Fruit fly (Drosophila melanogaster) whole organism, wandering third instar larva: ENCODE data around the gene CG13920.

Source experiments
- Abd-B ChIP-seq: fragments of >200 bp; optimal IDR thresholded peaks from 2 replicates; lab custom pipeline; 2017; ENCODE audit warnings: missing biosample characterization, missing genetic modification characterization
- CG32264 ChIP-seq: fragments of 200-800 bp; sonication (Bioruptor generic); optimal IDR thresholded peaks from 2 replicates; lab custom pipeline; 2016; ENCODE audit warnings: missing biosample characterization, missing genetic modification characterization
- CG9705 ChIP-seq: fragments of 200-800 bp; sonication (Bioruptor generic); optimal IDR thresholded peaks from 2 replicates; lab custom pipeline; 2018; ENCODE audit warnings: missing biosample characterization, mild to moderate bottlenecking, missing genetic modification characterization
- Dfd ChIP-seq: fragments of >200 bp; optimal IDR thresholded peaks from 2 replicates; lab custom pipeline; 2017; ENCODE audit warnings: missing biosample characterization, missing genetic modification characterization
- Dif ChIP-seq: fragments of 200-275, 200-300 bp; sonication (Bioruptor generic); optimal IDR thresholded peaks from 2 replicates; lab custom pipeline; 2018; ENCODE audit warnings: missing biosample characterization, missing genetic modification characterization; ENCODE audit not compliant: partially characterized antibody
- GATAd ChIP-seq: sonication (Bioruptor generic); optimal IDR thresholded peaks from 2 replicates; lab custom pipeline; 2016; ENCODE audit warnings: missing biosample characterization, missing genetic modification characterization
- HLH106 ChIP-seq: fragments of 200-800 bp; optimal IDR thresholded peaks from 3 replicates; lab custom pipeline; 2019; ENCODE audit warnings: missing biosample characterization, mild to moderate bottlenecking, missing genetic modification characterization, moderate library complexity
- Hnf4 ChIP-seq: fragments of 200-800 bp; sonication (Bioruptor generic); optimal IDR thresholded peaks from 2 replicates; lab custom pipeline; 2016; ENCODE audit warnings: missing biosample characterization, mild to moderate bottlenecking, missing genetic modification characterization
- Hr78 ChIP-seq: fragments of >200 bp; optimal IDR thresholded peaks from 2 replicates; lab custom pipeline; 2017; ENCODE audit warnings: missing biosample characterization, missing genetic modification characterization
- Hr83 ChIP-seq: fragments of 200-300 bp; sonication (Bioruptor generic); optimal IDR thresholded peaks from 2 replicates; lab custom pipeline; 2016; ENCODE audit warnings: missing biosample characterization, mild to moderate bottlenecking, missing genetic modification characterization, moderate library complexity; ENCODE audit not compliant: poor library complexity, severe bottlenecking
- Mio ChIP-seq: sonication (Bioruptor generic); optimal IDR thresholded peaks from 2 replicates; lab custom pipeline; 2016; ENCODE audit warnings: missing biosample characterization, missing genetic modification characterization
- Myc ChIP-seq: fragments of >200 bp; optimal IDR thresholded peaks from 2 replicates; lab custom pipeline; 2017
- N ChIP-seq: fragments of >200 bp; optimal IDR thresholded peaks from 2 replicates; lab custom pipeline; 2018; ENCODE audit warnings: missing biosample characterization, missing external identifiers, missing genetic modification characterization
- Rel ChIP-seq, 2 experiments: fragments of 200-800 bp; sonication (Bioruptor generic) in 1 of 2; optimal IDR thresholded peaks; 2 replicates in 1 of 2; 3 replicates in 1 of 2; lab custom pipeline; 2016 to 2019; ENCODE audit warnings: mild to moderate bottlenecking in 2 of 2, missing biosample characterization in 2 of 2, missing genetic modification characterization in 2 of 2, moderate library complexity in 1 of 2
- Sp1 ChIP-seq: fragments of 200-800 bp; sonication (Bioruptor generic); optimal IDR thresholded peaks from 3 replicates; lab custom pipeline; 2019; ENCODE audit warnings: missing biosample characterization, mild to moderate bottlenecking, missing genetic modification characterization, moderate library complexity
- br ChIP-seq: fragments of 200-800 bp; sonication (Bioruptor generic); optimal IDR thresholded peaks from 2 replicates; lab custom pipeline; 2016; ENCODE audit warnings: missing biosample characterization, missing genetic modification characterization
- brk ChIP-seq: fragments of 200-800 bp; sonication (Bioruptor generic); optimal IDR thresholded peaks from 2 replicates; lab custom pipeline; 2016; ENCODE audit warnings: missing biosample characterization, mild to moderate bottlenecking, missing genetic modification characterization
- dl ChIP-seq, 2 experiments: fragments of 175-275, 200-275 bp in 1 of 2; fragments of 200-275 bp in 1 of 2; sonication (Bioruptor generic); optimal IDR thresholded peaks; lab custom pipeline; 2018; ENCODE audit warnings: mild to moderate bottlenecking in 2 of 2, missing biosample characterization in 2 of 2, missing genetic modification characterization in 2 of 2, moderate library complexity in 2 of 2; ENCODE audit not compliant: partially characterized antibody in 2 of 2, insufficient read depth in 1 of 2
- dmrt93B ChIP-seq: fragments of 200-800 bp; sonication (Bioruptor generic); optimal IDR thresholded peaks from 2 replicates; lab custom pipeline; 2018; ENCODE audit warnings: missing biosample characterization, mild to moderate bottlenecking, missing genetic modification characterization
- dsf ChIP-seq: sonication (Bioruptor generic); optimal IDR thresholded peaks from 2 replicates; lab custom pipeline; 2016; ENCODE audit warnings: missing biosample characterization, missing genetic modification characterization, borderline replicate concordance
- ey ChIP-seq: fragments of 200-800 bp; sonication (Bioruptor generic); optimal IDR thresholded peaks from 2 replicates; lab custom pipeline; 2016; ENCODE audit warnings: missing biosample characterization, missing genetic modification characterization
- foxo ChIP-seq, 2 experiments: fragments of 200-800 bp; sonication (Bioruptor generic); optimal IDR thresholded peaks; 2 replicates in 1 of 2; 3 replicates in 1 of 2; lab custom pipeline; 2016 to 2017; ENCODE audit warnings: missing biosample characterization in 2 of 2, missing genetic modification characterization in 2 of 2
- fru ChIP-seq: fragments of 200-800 bp; sonication (Bioruptor generic); optimal IDR thresholded peaks from 3 replicates; lab custom pipeline; 2016; ENCODE audit warnings: missing biosample characterization, mild to moderate bottlenecking, missing genetic modification characterization
- h ChIP-seq: fragments of 200-800 bp; sonication (Bioruptor generic); optimal IDR thresholded peaks from 3 replicates; lab custom pipeline; 2016; ENCODE audit warnings: missing biosample characterization, mild to moderate bottlenecking, missing genetic modification characterization
- jim ChIP-seq: fragments of 175-275, 200-325 bp; sonication (Bioruptor generic); optimal IDR thresholded peaks from 2 replicates; lab custom pipeline; 2016; ENCODE audit warnings: missing biosample characterization, mild to moderate bottlenecking, missing genetic modification characterization
- lola ChIP-seq: fragments of >200 bp; optimal IDR thresholded peaks from 2 replicates; lab custom pipeline; 2017; ENCODE audit warnings: missing biosample characterization, missing genetic modification characterization
- pan ChIP-seq: fragments of >200 bp; optimal IDR thresholded peaks from 2 replicates; lab custom pipeline; 2017
- psq ChIP-seq: fragments of 200-800 bp; sonication (Bioruptor generic); optimal IDR thresholded peaks from 3 replicates; lab custom pipeline; 2017; ENCODE audit warnings: missing biosample characterization, mild to moderate bottlenecking, missing genetic modification characterization, moderate library complexity
- rgr ChIP-seq: fragments of 200-800 bp; sonication (Bioruptor generic); optimal IDR thresholded peaks from 3 replicates; lab custom pipeline; 2016; ENCODE audit warnings: missing biosample characterization, mild to moderate bottlenecking, missing genetic modification characterization
- sage ChIP-seq: fragments of 200-800 bp; sonication (Bioruptor generic); optimal IDR thresholded peaks from 2 replicates; lab custom pipeline; 2016; ENCODE audit warnings: missing biosample characterization, mild to moderate bottlenecking, missing genetic modification characterization
- sv ChIP-seq: fragments of 200-800 bp; sonication (Bioruptor generic); optimal IDR thresholded peaks from 3 replicates; lab custom pipeline; 2016; ENCODE audit warnings: missing biosample characterization, missing genetic modification characterization
- tai ChIP-seq: sonication (Bioruptor generic); optimal IDR thresholded peaks from 2 replicates; lab custom pipeline; 2016; ENCODE audit warnings: missing biosample characterization, missing genetic modification characterization

The CG13920 gene

DNA sequence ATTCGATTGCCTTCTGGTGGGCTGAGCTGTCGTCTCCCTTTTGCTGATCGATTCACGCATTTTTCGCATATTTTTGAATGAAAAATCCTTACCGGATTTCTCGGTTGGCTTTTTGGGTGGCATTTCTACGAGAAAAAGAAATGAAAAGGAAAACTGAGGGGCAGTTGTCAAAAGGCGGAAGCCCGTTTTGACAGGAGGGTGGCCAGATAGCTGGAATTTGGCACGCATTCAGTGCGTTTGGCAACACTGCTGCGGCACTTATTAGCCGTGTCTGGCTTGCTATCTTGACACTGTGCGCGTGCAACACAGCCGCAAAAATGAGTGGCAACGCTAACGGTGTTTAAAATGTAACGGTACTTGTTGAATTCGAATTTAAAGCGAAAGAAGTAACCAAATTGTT lies 19.8 kb downstream of the CG13920 start, which contains the start of gene RpL23A (continued):
- no peak for TF ChIP-seq Dfd (GFP tag; lab: Kevin White, UChicago)
- peak; percentile 4 to 13 for TF ChIP-seq dl (GFP tag; optimal IDR thresholded peaks at IDR 0.05; lab: Kevin White, UChicago; ENCODE audit: insufficient read depth in 1 of 2, partially characterized antibody in 2 of 2)
- peak; percentile 80 for TF ChIP-seq Mio
- TF ChIP-seq br (GFP tag; lab: Kevin White, UChicago), result peak; percentile 93
- peak; percentile 89 for TF ChIP-seq Sp1
- TF ChIP-seq Dif, result peak; percentile 59
- peak; percentile 53 for TF ChIP-seq dsf (GFP tag; lab: Kevin White, UChicago)
- peak; percentile 95 for TF ChIP-seq sv (GFP tag; lab: Kevin White, UChicago)
- no peak for TF ChIP-seq brk
- TF ChIP-seq jim, result peak; percentile 64

DNA sequence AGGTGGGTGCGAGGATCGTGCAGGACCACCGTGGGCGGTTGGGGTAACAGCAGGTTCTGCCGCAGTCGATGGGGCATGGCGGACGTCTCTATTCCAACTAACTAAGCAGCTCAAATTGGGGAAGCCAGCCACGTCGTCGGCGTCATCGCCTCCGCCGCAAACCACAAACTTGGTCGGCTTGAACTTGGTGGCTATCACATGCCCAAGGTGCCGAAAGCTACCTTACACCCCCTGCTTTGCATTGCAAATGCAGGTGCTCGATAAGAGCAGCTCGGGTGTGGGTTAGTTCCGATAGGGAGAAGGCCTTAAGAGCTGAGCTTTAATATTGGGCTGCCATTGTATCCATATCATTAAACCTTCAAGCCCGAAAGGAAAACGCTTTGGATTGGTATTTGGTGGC lies 21.3 kb downstream of the CG13920 start, which contains the start of gene RabX5:
RabX5 (minus strand) TSS at position 101 of the 400 bp plus-strand sequence.
- TF ChIP-seq psq (GFP tag; lab: Kevin White, UChicago) (no peak), dmrt93B (GFP tag; lab: Kevin White, UChicago) (no peak), sage (no peak), Abd-B (GFP tag; lab: Kevin White, UChicago) (no peak), Hr83 (GFP tag; lab: Kevin White, UChicago) (no peak), Myc (no peak), rgr (no peak), Hr78 (GFP tag; lab: Kevin White, UChicago) (no peak), sv (GFP tag; lab: Kevin White, UChicago) (no peak), Hnf4 (GFP tag; lab: Kevin White, UChicago) (no peak), h (GFP tag; lab: Kevin White, UChicago) (no peak), fru (GFP tag; lab: Kevin White, UChicago) (no peak), brk (no peak), GATAd (no peak), Dif (no peak), dsf (GFP tag; lab: Kevin White, UChicago) (no peak), HLH106 (tag; lab: Kevin White, UChicago) (no peak), N (GFP tag; lab: Kevin White, UChicago) (no peak)

DNA sequence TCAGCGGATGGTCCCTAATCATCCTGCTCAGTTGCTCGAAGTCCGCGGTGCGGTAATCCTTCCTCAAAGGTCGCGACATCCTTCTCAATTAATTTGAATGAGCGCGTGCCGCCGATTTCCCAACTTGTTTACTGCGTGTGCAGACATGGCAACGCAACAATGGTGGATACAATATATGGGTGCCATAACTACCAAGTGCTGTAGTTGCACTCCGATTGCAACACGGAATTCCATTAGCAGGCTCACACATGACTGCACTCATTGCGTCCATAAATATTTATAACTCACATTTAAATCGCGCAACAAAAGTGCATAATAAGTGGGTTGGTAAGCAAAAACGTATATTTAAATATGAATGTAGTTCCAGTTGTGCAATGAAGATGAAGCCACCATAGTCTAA lies 23.9 kb downstream of the CG13920 start, which contains the start of gene CG13930:
CG13930 (minus strand) TSS at position 101 of the 400 bp plus-strand sequence.
- no peak for TF ChIP-seq GATAd
- no peak for TF ChIP-seq Mio
- no peak for TF ChIP-seq Hr83 (GFP tag; lab: Kevin White, UChicago)
- TF ChIP-seq Dif, result no peak
- no peak for TF ChIP-seq rgr
- no peak for TF ChIP-seq CG32264 (GFP tag; lab: Kevin White, UChicago)
- no peak for TF ChIP-seq Abd-B (GFP tag; lab: Kevin White, UChicago)
- no peak for TF ChIP-seq foxo (GFP tag; optimal IDR thresholded peaks at IDR 0.05; lab: Kevin White, UChicago)
- no peak for TF ChIP-seq pan
- TF ChIP-seq N (GFP tag; lab: Kevin White, UChicago), result no peak
- no peak for TF ChIP-seq sage
- TF ChIP-seq ey, result no peak
- TF ChIP-seq, all 38 proteins: peak for 0

DNA sequence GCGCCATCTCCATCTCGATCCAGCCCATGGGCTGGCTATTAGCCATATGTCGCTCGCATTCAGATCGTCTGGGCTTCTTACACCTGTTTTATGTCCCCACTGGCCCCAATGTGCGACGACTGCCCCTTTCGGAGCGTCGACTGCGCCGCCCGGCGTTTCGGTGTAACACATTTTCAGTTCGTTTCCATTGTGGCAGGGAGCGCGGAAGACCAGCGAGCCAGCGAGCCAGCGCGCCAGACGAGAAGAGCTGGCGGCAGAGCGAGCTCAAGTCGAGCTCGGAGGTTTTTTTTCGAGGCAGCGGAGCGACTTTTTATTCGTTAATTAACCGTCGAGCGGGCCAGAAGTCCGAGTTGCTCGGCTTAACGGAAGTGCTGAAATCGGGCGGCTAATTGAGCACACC lies 25.6 kb downstream of the CG13920 start, which contains the start of gene CG7991:
CG7991 (plus strand) TSS at position 329 of the 400 bp plus-strand sequence.
- TF ChIP-seq sage, result no peak
- no peak for TF ChIP-seq Hnf4 (GFP tag; lab: Kevin White, UChicago)
- TF ChIP-seq Dfd (GFP tag; lab: Kevin White, UChicago), result no peak
- no peak for TF ChIP-seq brk

DNA sequence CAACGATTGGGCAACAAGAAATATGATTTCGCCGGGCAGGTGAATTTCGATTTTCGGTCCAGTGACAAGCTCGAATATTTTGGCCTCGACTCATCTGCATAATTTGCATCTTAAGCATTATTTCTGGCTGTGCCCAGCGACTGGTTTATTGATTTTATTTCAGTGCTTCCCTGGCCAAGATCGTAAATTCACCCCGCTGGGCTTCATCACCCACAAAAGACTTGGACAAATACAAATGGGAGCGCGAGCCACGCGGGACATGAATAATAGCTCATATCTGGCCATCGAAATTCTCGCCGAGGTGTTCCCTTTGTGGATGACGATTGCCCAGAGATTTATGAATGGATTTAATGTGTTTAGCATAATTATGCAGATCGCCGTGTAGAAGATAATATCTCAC lies 26.5 kb downstream of the CG13920 start:
- no peak for TF ChIP-seq Mio
- TF ChIP-seq br (GFP tag; lab: Kevin White, UChicago), result no peak
- TF ChIP-seq Dif, result no peak

DNA sequence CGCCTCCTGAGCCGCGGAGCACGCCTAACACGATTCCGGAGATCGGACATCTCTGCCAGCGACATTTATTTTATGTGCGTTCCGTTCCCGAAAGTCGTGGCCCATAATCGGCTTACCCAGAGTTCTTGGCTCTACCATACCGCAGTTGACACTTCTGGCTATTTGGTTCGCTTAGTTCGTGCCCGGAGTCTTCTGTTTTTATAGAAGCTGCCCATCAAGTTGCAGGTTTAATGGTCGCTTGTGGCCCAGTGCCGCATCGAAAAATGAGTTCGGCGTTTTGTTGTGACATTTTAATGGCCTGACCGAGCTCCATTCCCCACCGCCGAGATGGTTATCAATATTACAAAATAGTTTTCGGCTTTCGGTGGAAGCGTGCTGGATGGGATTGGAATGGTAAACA lies 27.5 kb downstream of the CG13920 start:
- TF ChIP-seq pan (no peak), N (GFP tag; lab: Kevin White, UChicago) (no peak), HLH106 (tag; lab: Kevin White, UChicago) (no peak), Sp1 (no peak), CG32264 (GFP tag; lab: Kevin White, UChicago) (no peak), brk (no peak), fru (GFP tag; lab: Kevin White, UChicago) (no peak), rgr (no peak), tai (GFP tag; lab: Kevin White, UChicago) (no peak), sage (no peak), jim (no peak), Hr78 (GFP tag; lab: Kevin White, UChicago) (no peak), psq (GFP tag; lab: Kevin White, UChicago) (no peak), GATAd (no peak), lola (no peak), CG9705 (GFP tag; lab: Kevin White, UChicago) (no peak), h (GFP tag; lab: Kevin White, UChicago) (no peak), Dif (no peak), Rel (GFP tag; optimal IDR thresholded peaks at IDR 0.05; lab: Kevin White, UChicago) (no peak), Rel (tag; optimal IDR thresholded peaks at IDR 0.05; lab: Kevin White, UChicago) (no peak)
